Worm (Caenorhabditis elegans) whole organism, L4 larva: ENCODE measurements around the gene B0024.3.
A peak's percentile ranks its signal among the peaks of the same experiment; 100 is the strongest.

Experiments used
- F10B5.3 ChIP-seq: sonication (generic microtip); optimal IDR thresholded peaks from 2 replicates; lab custom pipeline; 2016; ENCODE audit warnings: mild to moderate bottlenecking, missing genetic modification characterization, missing compliant biosample characterization
- F44E2.7 ChIP-seq: fragments of 200-800 bp; sonication (Bioruptor generic); IDR thresholded peaks from 2 replicates; pipeline ENCODE4 v2.1.2; 2022; ENCODE audit warnings: missing genetic modification characterization, missing compliant biosample characterization
- F49E8.2 ChIP-seq: sonication (generic microtip); optimal IDR thresholded peaks from 2 replicates; lab custom pipeline; 2016; ENCODE audit warnings: missing compliant biosample characterization, mild to moderate bottlenecking, missing genetic modification characterization, borderline replicate concordance
- T20F7.1 ChIP-seq: fragments of 200-800 bp; sonication (Bioruptor generic); optimal IDR thresholded peaks from 2 replicates; lab custom pipeline; 2018; ENCODE audit warnings: mild to moderate bottlenecking, missing genetic modification characterization, missing compliant biosample characterization
- T26A8.4 ChIP-seq: fragments of 200-800 bp; sonication (Bioruptor generic); IDR thresholded peaks from 2 replicates; pipeline ENCODE4 v1.3.6; 2022; ENCODE audit warnings: missing genetic modification characterization, missing compliant biosample characterization
- Y105C5A.15 ChIP-seq: fragments of 200-800 bp; sonication (Bioruptor generic); IDR thresholded peaks from 2 replicates; pipeline ENCODE4 v1.3.6; 2022; ENCODE audit warnings: missing genetic modification characterization, missing compliant biosample characterization
- Y75B8A.6 ChIP-seq: fragments of 200-800 bp; sonication (Bioruptor generic); IDR thresholded peaks from 2 replicates; pipeline ENCODE4 v1.3.6; 2022; ENCODE audit warnings: missing genetic modification reagents, missing genetic modification characterization, missing compliant biosample characterization
- aha-1 ChIP-seq: fragments of 150-350 bp; peaks from one replicate; lab custom pipeline; 2014; ENCODE audit warnings: missing biosample characterization, missing genetic modification characterization
- ama-1 ChIP-seq: fragments of 150-350 bp; optimal IDR thresholded peaks from 2 replicates; lab custom pipeline; 2014; ENCODE audit warnings: inconsistent platforms, mixed read lengths
- ceh-28 ChIP-seq: fragments of 150-350 bp; optimal IDR thresholded peaks from 2 replicates; lab custom pipeline; 2014; ENCODE audit warnings: missing biosample characterization, missing genetic modification reagents, missing genetic modification characterization
- ceh-44 ChIP-seq: fragments of 200-800 bp; sonication (Bioruptor generic); IDR thresholded peaks from 2 replicates; pipeline ENCODE4 v1.3.6; 2022; ENCODE audit warnings: missing genetic modification reagents, missing genetic modification characterization, missing compliant biosample characterization
- ceh-62 ChIP-seq: sonication (generic microtip); optimal IDR thresholded peaks from 2 replicates; lab custom pipeline; 2017; ENCODE audit warnings: missing biosample characterization, missing genetic modification characterization
- ceh-82 ChIP-seq: sonication (generic microtip); optimal IDR thresholded peaks from 2 replicates; lab custom pipeline; 2017; ENCODE audit warnings: missing biosample characterization, missing genetic modification characterization
- ces-1 ChIP-seq: fragments of 150-350 bp; sonication (generic microtip); optimal IDR thresholded peaks from 4 replicates; lab custom pipeline; 2014; ENCODE audit warnings: missing biosample characterization, missing genetic modification reagents, missing genetic modification characterization
- ctbp-1 ChIP-seq: fragments of 200-800 bp; sonication (Bioruptor generic); IDR thresholded peaks from 2 replicates; pipeline ENCODE4 v1.3.6; 2022; ENCODE audit warnings: missing genetic modification reagents, missing genetic modification characterization, missing compliant biosample characterization
- daf-16 ChIP-seq, 3 experiments: sonication (generic microtip); optimal IDR thresholded peaks; 2 replicates each; lab custom pipeline; 2016 to 2017; ENCODE audit warnings: missing genetic modification characterization in 3 of 3, missing genetic modification reagents in 3 of 3, mild to moderate bottlenecking in 2 of 3, missing compliant biosample characterization in 2 of 3, missing biosample characterization in 1 of 3, moderate library complexity in 1 of 3
- daf-19 ChIP-seq: fragments of 200-800 bp; sonication (Bioruptor generic); conservative IDR thresholded peaks from 2 replicates; pipeline ENCODE4 v1.3.6; 2022; ENCODE audit warnings: missing genetic modification characterization, missing compliant biosample characterization
- dmd-6 ChIP-seq: fragments of 200-800 bp; sonication (Bioruptor generic); IDR thresholded peaks from 2 replicates; pipeline ENCODE4 v1.3.6; 2022; ENCODE audit warnings: missing genetic modification reagents, missing genetic modification characterization, missing compliant biosample characterization
- dmd-8 ChIP-seq: fragments of 200-800 bp; sonication (Bioruptor generic); IDR thresholded peaks from 2 replicates; pipeline ENCODE4 v1.3.6; 2022; ENCODE audit warnings: missing genetic modification characterization, missing compliant biosample characterization
- dve-1 ChIP-seq: sonication (generic microtip); optimal IDR thresholded peaks from 2 replicates; lab custom pipeline; 2017; ENCODE audit warnings: antibody characterized with exemption, mild to moderate bottlenecking, missing genetic modification characterization, missing compliant biosample characterization; ENCODE audit not compliant: insufficient read depth
- egl-27 ChIP-seq: sonication (generic microtip); optimal IDR thresholded peaks from 3 replicates; lab custom pipeline; 2017; ENCODE audit warnings: missing biosample characterization, missing genetic modification reagents, missing genetic modification characterization
- gei-8 ChIP-seq: fragments of 200-800 bp; sonication (Bioruptor generic); optimal IDR thresholded peaks from 2 replicates; lab custom pipeline; 2018; ENCODE audit warnings: mild to moderate bottlenecking, missing genetic modification characterization, missing compliant biosample characterization
- hmg-1.1 ChIP-seq: fragments of 200-800 bp; sonication (Bioruptor generic); IDR thresholded peaks from 2 replicates; pipeline ENCODE4 v1.3.6; 2022; ENCODE audit warnings: missing genetic modification reagents, missing genetic modification characterization, missing compliant biosample characterization
- lim-7 ChIP-seq: fragments of 200-800 bp; sonication (Bioruptor generic); IDR thresholded peaks from 2 replicates; pipeline ENCODE4 v1.3.6; 2022; ENCODE audit warnings: missing genetic modification characterization, missing compliant biosample characterization
- lin-1 ChIP-seq: fragments of 200-800 bp; sonication (Bioruptor generic); IDR thresholded peaks from 2 replicates; pipeline ENCODE4 v1.3.6; 2022; ENCODE audit warnings: missing genetic modification reagents, missing genetic modification characterization, missing compliant biosample characterization
- lin-29 ChIP-seq: fragments of 200-800 bp; sonication (Bioruptor generic); IDR thresholded peaks from 2 replicates; pipeline ENCODE4 v1.3.6; 2022; ENCODE audit warnings: missing genetic modification reagents, missing genetic modification characterization, missing compliant biosample characterization
- lin-38 ChIP-seq: fragments of 200-800 bp; sonication (Bioruptor generic); IDR thresholded peaks from 2 replicates; pipeline ENCODE4 v1.3.6; 2022; ENCODE audit warnings: missing genetic modification reagents, missing genetic modification characterization, missing compliant biosample characterization
- lin-39 ChIP-seq: fragments of 150-350 bp; optimal IDR thresholded peaks from 2 replicates; lab custom pipeline; 2014; ENCODE audit warnings: missing biosample characterization, missing genetic modification reagents, missing genetic modification characterization
- madf-5 ChIP-seq, 2 experiments: fragments of 200-800 bp; sonication (Bioruptor generic); IDR thresholded peaks; 2 replicates each; pipeline ENCODE4 v1.3.6; 2022; ENCODE audit warnings: missing compliant biosample characterization in 2 of 2, missing genetic modification characterization in 2 of 2
- mep-1 ChIP-seq: fragments of 150-350 bp; sonication (generic microtip); optimal IDR thresholded peaks from 3 replicates; lab custom pipeline; 2014; ENCODE audit warnings: missing biosample characterization, missing genetic modification characterization
- mxl-2 ChIP-seq: fragments of 200-800 bp; sonication (Bioruptor generic); conservative IDR thresholded peaks from 2 replicates; pipeline ENCODE4 v1.3.6; 2022; ENCODE audit warnings: missing genetic modification reagents, missing genetic modification characterization, missing compliant biosample characterization
- nhr-10 ChIP-seq: fragments of 150-350 bp; optimal IDR thresholded peaks from 2 replicates; lab custom pipeline; 2014; ENCODE audit warnings: missing biosample characterization, missing genetic modification characterization
- nhr-111 ChIP-seq: fragments of 200-800 bp; sonication (Bioruptor generic); optimal IDR thresholded peaks from 2 replicates; lab custom pipeline; 2018; ENCODE audit warnings: mild to moderate bottlenecking, missing genetic modification characterization, missing compliant biosample characterization
- nhr-28 ChIP-seq: fragments of 150-350 bp; optimal IDR thresholded peaks from 2 replicates; lab custom pipeline; 2014; ENCODE audit warnings: missing biosample characterization, missing genetic modification characterization
- nhr-76 ChIP-seq: fragments of 150-350 bp; optimal IDR thresholded peaks from 2 replicates; lab custom pipeline; 2014; ENCODE audit warnings: missing biosample characterization, missing genetic modification characterization
- nhr-77 ChIP-seq: fragments of 150-350 bp; optimal IDR thresholded peaks from 2 replicates; lab custom pipeline; 2014; ENCODE audit warnings: missing biosample characterization, missing genetic modification characterization
- pqm-1 ChIP-seq: sonication (generic microtip); optimal IDR thresholded peaks from 2 replicates; lab custom pipeline; 2017; ENCODE audit warnings: missing biosample characterization, missing genetic modification characterization
- saeg-2 ChIP-seq: fragments of 200-800 bp; sonication (Bioruptor generic); IDR thresholded peaks from 2 replicates; pipeline ENCODE4 v1.3.6; 2022; ENCODE audit warnings: missing genetic modification reagents, missing genetic modification characterization, missing compliant biosample characterization
- sdz-12 ChIP-seq: fragments of 200-800 bp; sonication (Bioruptor generic); optimal IDR thresholded peaks from 2 replicates; lab custom pipeline; 2018; ENCODE audit warnings: mild to moderate bottlenecking, missing genetic modification characterization, missing compliant biosample characterization
- snpc-4 ChIP-seq: fragments of 150-350 bp; optimal IDR thresholded peaks from 2 replicates; lab custom pipeline; 2014; ENCODE audit warnings: missing biosample characterization, missing genetic modification characterization
- spr-3 ChIP-seq: fragments of 200-800 bp; sonication (Bioruptor generic); optimal IDR thresholded peaks from 2 replicates; lab custom pipeline; 2018; ENCODE audit warnings: mild to moderate bottlenecking, missing genetic modification characterization, missing compliant biosample characterization
- tag-97 ChIP-seq: fragments of 200-800 bp; sonication (Bioruptor generic); IDR thresholded peaks from 2 replicates; pipeline ENCODE4 v1.3.6; 2022; ENCODE audit warnings: missing genetic modification characterization, missing compliant biosample characterization
- tra-1 ChIP-seq: fragments of 200-800 bp; sonication (Bioruptor generic); IDR thresholded peaks from 2 replicates; pipeline ENCODE4 v1.3.6; 2022; ENCODE audit warnings: missing genetic modification reagents, missing genetic modification characterization, missing compliant biosample characterization
- unc-130 ChIP-seq: sonication (generic microtip); optimal IDR thresholded peaks from 2 replicates; lab custom pipeline; 2016; ENCODE audit warnings: missing genetic modification reagents, missing genetic modification characterization, missing compliant biosample characterization
- unc-39 ChIP-seq: sonication (generic microtip); optimal IDR thresholded peaks from 2 replicates; lab custom pipeline; 2017; ENCODE audit warnings: missing biosample characterization, missing genetic modification characterization
- unc-62 ChIP-seq, 3 experiments: fragments of 150-350 bp in 1 of 3; sonication (generic microtip); optimal IDR thresholded peaks in 2 of 3; peaks in 1 of 3; 1 replicate in 1 of 3; 2 replicates in 2 of 3; lab custom pipeline; 2014 to 2017; ENCODE audit warnings: missing biosample characterization in 3 of 3, missing genetic modification characterization in 3 of 3, missing genetic modification reagents in 3 of 3, missing genotype in 1 of 3
- zag-1 ChIP-seq: fragments of 150-350 bp; optimal IDR thresholded peaks from 2 replicates; lab custom pipeline; 2014; ENCODE audit warnings: missing biosample characterization, missing genetic modification characterization
- zfp-2 ChIP-seq: sonication (generic microtip); optimal IDR thresholded peaks from 2 replicates; lab custom pipeline; 2016; ENCODE audit warnings: mild to moderate bottlenecking, missing genetic modification characterization, missing compliant biosample characterization
- zfp-3 ChIP-seq: fragments of 200-800 bp; sonication (Bioruptor generic); conservative IDR thresholded peaks from 2 replicates; pipeline ENCODE4 v1.3.6; 2022; ENCODE audit warnings: missing genetic modification reagents, missing genetic modification characterization, missing compliant biosample characterization
- zip-11 ChIP-seq: fragments of 200-800 bp; sonication (Bioruptor generic); IDR thresholded peaks from 2 replicates; pipeline ENCODE4 v1.3.6; 2022; ENCODE audit warnings: missing genetic modification characterization, missing compliant biosample characterization
- ztf-7 ChIP-seq: fragments of 150-350 bp; optimal IDR thresholded peaks from 2 replicates; lab custom pipeline; 2014; ENCODE audit warnings: missing biosample characterization, missing genetic modification characterization

B0024.3 gene

ce11 chrV:10320101-10320761 lies 32.9 kb downstream of the B0024.3 start, which contains the start of the genes gna-1 and B0024.13:
gna-1 (minus strand) TSS chrV:10320151.
B0024.13 (plus strand) TSS chrV:10320711.
- TF ChIP-seq ama-1 (lab: Kevin White, UChicago) (no peak), lin-38 (no peak; the same call in none of the 2 replicates), Y105C5A.15 (GFP tag; lab: Robert Waterston, UW) (no peak), saeg-2 (GFP tag; lab: Robert Waterston, UW) (no peak), nhr-10 (tag; lab: Kevin White, UChicago) (no peak), zip-11 (GFP tag; lab: Robert Waterston, UW) (no peak), nhr-111 (GFP tag; lab: Kevin White, UChicago) (no peak), zag-1 (tag; lab: Kevin White, UChicago) (no peak), ceh-82 (tag; lab: Kevin White, UChicago) (no peak), unc-62 (GFP tag; optimal IDR thresholded peaks at IDR 0.05 in 1 of 2; lab: Kevin White, UChicago) (no peak), unc-62 (tag; optimal IDR thresholded peaks at IDR 0.05; lab: Kevin White, UChicago) (no peak), F44E2.7 (no peak), ctbp-1 (GFP tag; lab: Robert Waterston, UW) (no peak), ceh-28 (tag; lab: Kevin White, UChicago) (no peak), nhr-28 (tag; lab: Kevin White, UChicago) (no peak), unc-39 (tag; lab: Kevin White, UChicago) (no peak), hmg-1.1 (GFP tag; lab: Robert Waterston, UW) (no peak), unc-130 (GFP tag; lab: Kevin White, UChicago) (peak; percentile 87), spr-3 (no peak), daf-19 (GFP tag; lab: Robert Waterston, UW) (no peak), mep-1 (no peak), egl-27 (no peak), dmd-8 (GFP tag; lab: Robert Waterston, UW) (no peak), nhr-77 (no peak), pqm-1 (tag; lab: Kevin White, UChicago) (no peak), sdz-12 (GFP tag; lab: Kevin White, UChicago) (no peak), ceh-62 (tag; lab: Kevin White, UChicago) (no peak), tra-1 (GFP tag; lab: Robert Waterston, UW) (no peak), ces-1 (GFP tag; lab: Kevin White, UChicago) (no peak), T26A8.4 (GFP tag; lab: Robert Waterston, UW) (no peak), gei-8 (GFP tag; lab: Kevin White, UChicago) (no peak), aha-1 (tag; lab: Kevin White, UChicago) (no peak), lin-39 (tag; lab: Kevin White, UChicago) (no peak), madf-5 (GFP tag; IDR thresholded peaks at IDR 0.05; lab: Robert Waterston, UW) (no peak), dmd-6 (peak; percentile 47; the same call in 1 of the 2 replicates), ztf-7 (no peak), ceh-44 (GFP tag; lab: Robert Waterston, UW) (0 out of 2 replicates have a peak, but pooled peaks have one; percentile 45), nhr-76 (no peak), snpc-4 (tag; lab: Kevin White, UChicago) (no peak), Y75B8A.6 (GFP tag; lab: Robert Waterston, UW) (no peak), daf-16 (GFP tag; optimal IDR thresholded peaks at IDR 0.05; lab: Kevin White, UChicago) (no peak), daf-16 (tag; optimal IDR thresholded peaks at IDR 0.05; lab: Kevin White, UChicago) (no peak), lin-29 (GFP tag; lab: Robert Waterston, UW) (no peak), zfp-2 (tag; lab: Kevin White, UChicago) (no peak), dve-1 (no peak), F10B5.3 (tag; lab: Kevin White, UChicago) (no peak), T20F7.1 (no peak), lin-1 (GFP tag; lab: Robert Waterston, UW) (no peak), zfp-3 (GFP tag; lab: Robert Waterston, UW) (no peak), tag-97 (GFP tag; lab: Robert Waterston, UW) (no peak), lim-7 (no peak), mxl-2 (no peak), F49E8.2 (tag; lab: Kevin White, UChicago) (no peak)
